Fruit fly (Drosophila melanogaster) whole organism, embryonic: Measurements from ENCODE around the gene Obp19a.

Experiments used
- Antp ChIP-seq: fragments of 200-800 bp; sonication (Bioruptor generic); optimal IDR thresholded peaks from 3 replicates; lab custom pipeline; 2016; ENCODE audit warnings: missing biosample characterization, missing genetic modification characterization
- Bgb ChIP-seq: fragments of 200-800 bp; sonication (Bioruptor generic); IDR thresholded peaks from 2 replicates; pipeline ENCODE4 v1.3.6; 2022; ENCODE audit warnings: missing biosample characterization, missing genetic modification characterization; ENCODE audit not compliant: partially characterized antibody
- Bteb2 ChIP-seq: fragments of 200-800 bp; sonication (Bioruptor generic); optimal IDR thresholded peaks from 2 replicates; lab custom pipeline; 2016; ENCODE audit warnings: missing biosample characterization, missing genetic modification characterization
- CG10366 ChIP-seq: fragments of 200-800 bp; sonication (Bioruptor generic); IDR thresholded peaks from 2 replicates; pipeline ENCODE4 v1.3.6; 2022; ENCODE audit warnings: missing biosample characterization, missing genetic modification characterization
- CG10543 ChIP-seq: fragments of 200-800 bp; sonication (Bioruptor generic); optimal IDR thresholded peaks from 3 replicates; lab custom pipeline; 2017; ENCODE audit warnings: missing biosample characterization, mild to moderate bottlenecking, missing genetic modification characterization, moderate library complexity
- CG12155 ChIP-seq: fragments of 200-800 bp; sonication (Bioruptor generic); optimal IDR thresholded peaks from 3 replicates; lab custom pipeline; 2016; ENCODE audit warnings: missing biosample characterization, missing genetic modification characterization
- CG12391 ChIP-seq: fragments of 200-800 bp; sonication (Bioruptor generic); optimal IDR thresholded peaks from 3 replicates; lab custom pipeline; 2018; ENCODE audit warnings: missing biosample characterization, mild to moderate bottlenecking, missing genetic modification characterization, moderate library complexity
- CG13296 ChIP-seq: fragments of 200-800 bp; sonication (Bioruptor generic); optimal IDR thresholded peaks from 3 replicates; lab custom pipeline; 2018; ENCODE audit warnings: missing biosample characterization, mild to moderate bottlenecking, missing genetic modification characterization
- CG13424 ChIP-seq: fragments of 200-800 bp; sonication (Bioruptor generic); optimal IDR thresholded peaks from 2 replicates; lab custom pipeline; 2019; ENCODE audit warnings: missing biosample characterization, mild to moderate bottlenecking, missing genetic modification characterization, moderate library complexity
- CG14965 ChIP-seq: fragments of 200-800 bp; sonication (Bioruptor generic); optimal IDR thresholded peaks from 2 replicates; lab custom pipeline; 2016; ENCODE audit warnings: missing biosample characterization, missing genetic modification characterization, borderline replicate concordance
- CG16813 ChIP-seq: fragments of 200-800 bp; sonication (Bioruptor generic); IDR thresholded peaks from 3 replicates; pipeline ENCODE4 v1.3.6; 2022; ENCODE audit warnings: missing biosample characterization, missing genetic modification characterization; ENCODE audit not compliant: partially characterized antibody
- CG17328 ChIP-seq: fragments of 200-800 bp; sonication (Bioruptor generic); IDR thresholded peaks from 2 replicates; pipeline ENCODE4 v1.3.6; 2022; ENCODE audit warnings: missing biosample characterization, missing genetic modification characterization
- CG17385 ChIP-seq: fragments of 200-800 bp; sonication (Bioruptor generic); optimal IDR thresholded peaks from 3 replicates; lab custom pipeline; 2018; ENCODE audit warnings: missing biosample characterization, mild to moderate bottlenecking, missing genetic modification characterization
- CG17829 ChIP-seq: fragments of 200-800 bp; optimal IDR thresholded peaks from 2 replicates; lab custom pipeline; 2019; ENCODE audit warnings: missing biosample characterization, mild to moderate bottlenecking, missing genetic modification characterization, moderate library complexity
- CG33213 ChIP-seq: fragments of 200-800 bp; sonication (Bioruptor generic); optimal IDR thresholded peaks from 3 replicates; lab custom pipeline; 2016; ENCODE audit warnings: missing biosample characterization, missing genetic modification characterization
- CG42726 ChIP-seq: fragments of 200-800 bp; sonication (Bioruptor generic); IDR thresholded peaks from 2 replicates; pipeline ENCODE4 v1.3.6; 2022; ENCODE audit warnings: missing biosample characterization, missing genetic modification characterization; ENCODE audit not compliant: partially characterized antibody
- CG4424 ChIP-seq: fragments of 200-800 bp; sonication (Bioruptor generic); optimal IDR thresholded peaks from 3 replicates; lab custom pipeline; 2016; ENCODE audit warnings: missing biosample characterization, missing genetic modification characterization
- CG7271 ChIP-seq: fragments of 200-800 bp; sonication (Bioruptor generic); optimal IDR thresholded peaks from 2 replicates; lab custom pipeline; 2018; ENCODE audit warnings: missing biosample characterization, mild to moderate bottlenecking, missing genetic modification characterization, moderate library complexity
- CG9609 ChIP-seq: fragments of 200-800 bp; sonication (Bioruptor generic); optimal IDR thresholded peaks from 3 replicates; lab custom pipeline; 2016; ENCODE audit warnings: missing biosample characterization, missing genetic modification characterization
- CG9817 ChIP-seq: fragments of 200-800 bp; sonication (Bioruptor generic); optimal IDR thresholded peaks from 2 replicates; lab custom pipeline; 2018; ENCODE audit warnings: missing biosample characterization, mild to moderate bottlenecking, missing genetic modification characterization, moderate library complexity
- D ChIP-seq, 2 experiments: fragments of 200-800 bp in 1 of 2; fragments of >200 bp in 1 of 2; sonication (Bioruptor generic) in 1 of 2; optimal IDR thresholded peaks; 2 replicates in 1 of 2; 3 replicates in 1 of 2; lab custom pipeline; 2017; ENCODE audit warnings: mild to moderate bottlenecking in 1 of 2, missing biosample characterization in 1 of 2, missing genetic modification characterization in 1 of 2, missing genetic modification reagents in 1 of 2
- Dek ChIP-seq: fragments of 200-800 bp; sonication (Bioruptor generic); optimal IDR thresholded peaks from 3 replicates; lab custom pipeline; 2019; ENCODE audit warnings: missing biosample characterization, mild to moderate bottlenecking, missing genetic modification characterization, moderate library complexity
- Dip3 ChIP-seq: fragments of 200-800 bp; sonication (Bioruptor generic); optimal IDR thresholded peaks from 3 replicates; lab custom pipeline; 2016; ENCODE audit warnings: missing biosample characterization, missing genetic modification characterization
- Dll ChIP-seq: fragments of 200-800 bp; sonication (Bioruptor generic); IDR thresholded peaks from 4 replicates; pipeline ENCODE4 v1.3.6; 2022; ENCODE audit warnings: missing biosample characterization, missing genetic modification characterization; ENCODE audit not compliant: partially characterized antibody
- Dp ChIP-seq: fragments of 200-800 bp; sonication (Bioruptor generic); optimal IDR thresholded peaks from 2 replicates; lab custom pipeline; 2018; ENCODE audit warnings: missing biosample characterization, mild to moderate bottlenecking, missing genetic modification characterization, moderate library complexity
- H15 ChIP-seq: fragments of 200-800 bp; sonication (Bioruptor generic); IDR thresholded peaks from 3 replicates; pipeline ENCODE4 v1.3.6; 2022; ENCODE audit warnings: missing biosample characterization, missing genetic modification characterization
- Hr39 ChIP-seq: fragments of >200 bp; optimal IDR thresholded peaks from 2 replicates; lab custom pipeline; 2017
- Meics ChIP-seq: fragments of 200-800 bp; sonication (Bioruptor generic); optimal IDR thresholded peaks from 2 replicates; lab custom pipeline; 2017; ENCODE audit warnings: missing biosample characterization, mild to moderate bottlenecking, missing genetic modification characterization
- Mes4 ChIP-seq: fragments of 200-800 bp; sonication (Bioruptor generic); optimal IDR thresholded peaks from 2 replicates; lab custom pipeline; 2016; ENCODE audit warnings: missing biosample characterization, missing genetic modification characterization
- Mrtf ChIP-seq: fragments of 200-800 bp; sonication (Bioruptor generic); IDR thresholded peaks from 3 replicates; pipeline ENCODE4 v1.3.6; 2022; ENCODE audit warnings: missing biosample characterization, missing genetic modification characterization
- NK7.1 ChIP-seq: fragments of 200-800 bp; sonication (Bioruptor generic); optimal IDR thresholded peaks from 3 replicates; lab custom pipeline; 2016; ENCODE audit warnings: missing biosample characterization, missing genetic modification characterization
- Neu2 ChIP-seq: fragments of 200-800 bp; sonication (Bioruptor generic); optimal IDR thresholded peaks from 3 replicates; lab custom pipeline; 2016; ENCODE audit warnings: missing biosample characterization, missing genetic modification characterization, borderline replicate concordance
- Six4 ChIP-seq: fragments of 200-800 bp; sonication (Bioruptor generic); optimal IDR thresholded peaks from 2 replicates; lab custom pipeline; 2016; ENCODE audit warnings: missing biosample characterization, missing genetic modification characterization
- Sox100B ChIP-seq: fragments of 200-800 bp; sonication (Bioruptor generic); optimal IDR thresholded peaks from 3 replicates; lab custom pipeline; 2018; ENCODE audit warnings: missing biosample characterization, mild to moderate bottlenecking, missing genetic modification characterization
- TFAM ChIP-seq: fragments of 200-800 bp; sonication (Bioruptor generic); optimal IDR thresholded peaks from 2 replicates; lab custom pipeline; 2017; ENCODE audit warnings: missing biosample characterization, missing genetic modification characterization, inconsistent platforms
- ash1 ChIP-seq: fragments of 200-800 bp; sonication (Bioruptor generic); optimal IDR thresholded peaks from 2 replicates; lab custom pipeline; 2018; ENCODE audit warnings: missing biosample characterization, mild to moderate bottlenecking, missing genetic modification characterization
- ato ChIP-seq: fragments of 200-800 bp; sonication (Bioruptor generic); IDR thresholded peaks from 2 replicates; pipeline ENCODE4 v1.3.6; 2022; ENCODE audit warnings: missing biosample characterization, missing genetic modification characterization; ENCODE audit not compliant: partially characterized antibody
- bab2 ChIP-seq: fragments of 200-800 bp; sonication (Bioruptor generic); optimal IDR thresholded peaks from 2 replicates; lab custom pipeline; 2016; ENCODE audit warnings: missing biosample characterization, missing genetic modification characterization
- bigmax ChIP-seq: fragments of 200-800 bp; sonication (Bioruptor generic); optimal IDR thresholded peaks from 2 replicates; lab custom pipeline; 2018; ENCODE audit warnings: missing biosample characterization, mild to moderate bottlenecking, missing genetic modification characterization
- btn ChIP-seq: fragments of 200-800 bp; sonication (Bioruptor generic); optimal IDR thresholded peaks from 2 replicates; lab custom pipeline; 2016; ENCODE audit warnings: missing biosample characterization, missing genetic modification characterization
- dati ChIP-seq: fragments of 200-800 bp; sonication (Bioruptor generic); IDR thresholded peaks from 2 replicates; pipeline ENCODE4 v1.3.6; 2022; ENCODE audit warnings: missing biosample characterization, missing genetic modification characterization
- exex ChIP-seq: fragments of 200-800 bp; sonication (Bioruptor generic); optimal IDR thresholded peaks from 4 replicates; lab custom pipeline; 2018; ENCODE audit warnings: missing biosample characterization, mild to moderate bottlenecking, missing genetic modification characterization, moderate library complexity
- mam ChIP-seq: fragments of 200-800 bp; sonication (Bioruptor generic); optimal IDR thresholded peaks from 3 replicates; lab custom pipeline; 2016; ENCODE audit warnings: missing biosample characterization, missing genetic modification characterization
- mirr ChIP-seq: fragments of 200-800 bp; sonication (Bioruptor generic); optimal IDR thresholded peaks from 3 replicates; lab custom pipeline; 2018; ENCODE audit warnings: missing biosample characterization, mild to moderate bottlenecking, missing genetic modification characterization
- sc ChIP-seq, 3 experiments: fragments of >200 bp in 2 of 3; fragments of 200-800 bp in 1 of 3; sonication (Bioruptor generic) in 1 of 3; optimal IDR thresholded peaks; 2 replicates in 2 of 3; 3 replicates in 1 of 3; lab custom pipeline; 2017; ENCODE audit warnings: mild to moderate bottlenecking in 1 of 3, missing biosample characterization in 1 of 3, missing genetic modification characterization in 1 of 3, missing genetic modification reagents in 1 of 3
- shn ChIP-seq: fragments of 200-800 bp; sonication (Bioruptor generic); optimal IDR thresholded peaks from 3 replicates; lab custom pipeline; 2016; ENCODE audit warnings: missing biosample characterization, missing genetic modification characterization
- sima ChIP-seq: fragments of 200-800 bp; sonication (Bioruptor generic); optimal IDR thresholded peaks from 2 replicates; lab custom pipeline; 2016; ENCODE audit warnings: missing biosample characterization, missing genetic modification characterization
- trem ChIP-seq: fragments of 200-800 bp; optimal IDR thresholded peaks from 3 replicates; lab custom pipeline; 2019; ENCODE audit warnings: missing biosample characterization, mild to moderate bottlenecking, missing genetic modification characterization, moderate library complexity

Gene Obp19a

DNA sequence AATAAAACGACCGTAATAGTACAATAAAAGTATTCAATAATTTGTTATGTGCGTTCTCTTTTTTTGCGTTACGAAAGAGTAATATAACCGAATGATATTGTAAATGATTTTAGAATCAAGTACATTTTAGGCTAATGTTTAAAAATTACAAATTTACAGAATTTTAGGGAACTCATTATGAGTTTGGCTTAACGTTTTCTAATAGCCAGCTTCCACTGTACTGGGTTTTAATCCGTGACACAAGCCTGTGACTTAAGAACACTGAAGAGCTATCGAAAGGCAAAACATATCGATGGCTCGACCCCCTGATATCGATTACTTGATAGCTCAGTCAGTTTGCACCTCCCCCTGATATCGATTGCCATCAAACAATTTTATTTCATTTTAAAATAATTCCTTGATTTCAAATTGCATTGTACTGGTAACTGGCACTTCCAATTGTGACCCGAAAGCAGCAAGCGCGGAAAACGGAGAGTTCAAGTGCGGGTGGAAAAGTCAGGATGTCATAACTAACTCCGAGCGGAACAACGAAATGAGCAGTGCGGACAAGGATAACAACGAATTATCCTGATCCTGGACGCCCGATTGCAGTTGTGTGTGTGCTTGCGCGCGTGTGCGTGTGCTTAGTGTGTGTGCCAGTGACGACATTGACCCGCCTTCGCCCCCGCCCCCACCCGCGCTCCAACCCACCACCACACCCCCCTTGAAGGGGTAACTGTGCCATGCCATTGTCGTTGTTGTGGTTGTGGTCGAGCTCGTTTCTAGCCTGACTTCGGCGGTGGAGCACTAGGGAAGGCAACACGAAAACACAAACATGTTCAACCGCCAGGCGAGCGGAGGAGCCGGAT lies 21.3 kb upstream of the Obp19a start, which contains the start of gene HERC2 (continued):
- peak; percentile 79 for TF ChIP-seq Dll (GFP tag; lab: Robert Waterston, UW)
- no peak for TF ChIP-seq Mrtf
- no peak for TF ChIP-seq CG7271 (tag; lab: Kevin White, UChicago)
- TF ChIP-seq trem (tag; lab: Kevin White, UChicago) = no peak
- TF ChIP-seq CG9817 = peak; percentile 51
- peak; percentile 87 for TF ChIP-seq CG42726
- peak; percentile 15 for TF ChIP-seq Dip3 (GFP tag; lab: Kevin White, UChicago)
- no peak for TF ChIP-seq ash1 (GFP tag; lab: Kevin White, UChicago)
- no peak for TF ChIP-seq CG17829
- TF ChIP-seq shn (GFP tag; lab: Kevin White, UChicago) = peak; percentile 37
- TF ChIP-seq Dek = peak; percentile 12
- TF ChIP-seq CG33213 (GFP tag; lab: Kevin White, UChicago) = no peak
- no peak for TF ChIP-seq btn (GFP tag; lab: Kevin White, UChicago)
- peak; percentile 60 for TF ChIP-seq bab2 (GFP tag; lab: Kevin White, UChicago)
- TF ChIP-seq Sox100B (GFP tag; lab: Kevin White, UChicago) = no peak
- no peak for TF ChIP-seq Hr39
- TF ChIP-seq Meics (GFP tag; lab: Kevin White, UChicago) = peak; percentile 7
- no peak for TF ChIP-seq CG13296
- no peak for TF ChIP-seq NK7.1 (GFP tag; lab: Kevin White, UChicago)
- TF ChIP-seq mirr (GFP tag; lab: Kevin White, UChicago) = no peak
- TF ChIP-seq mam (GFP tag; lab: Kevin White, UChicago) = peak; percentile 73
- no peak for TF ChIP-seq bigmax (GFP tag; lab: Kevin White, UChicago)
- TF ChIP-seq Bgb (GFP tag; lab: Robert Waterston, UW) = peak; percentile 94
- TF ChIP-seq CG14965 (GFP tag; lab: Kevin White, UChicago) = no peak
- no peak for TF ChIP-seq exex (tag; lab: Kevin White, UChicago)
- no peak for TF ChIP-seq TFAM
- no peak for TF ChIP-seq CG10543 (GFP tag; lab: Kevin White, UChicago)
- TF ChIP-seq H15 (GFP tag; lab: Robert Waterston, UW) = peak; percentile 51; the same call in 1 of the 3 replicates
- TF ChIP-seq sc (optimal IDR thresholded peaks at IDR 0.05; lab: Kevin White, UChicago) = no peak
- TF ChIP-seq sc (GFP tag; optimal IDR thresholded peaks at IDR 0.05; lab: Kevin White, UChicago) = no peak
- TF ChIP-seq CG12155 (GFP tag; lab: Kevin White, UChicago) = no peak
- TF ChIP-seq Antp (GFP tag; lab: Kevin White, UChicago) = peak; percentile 69
- TF ChIP-seq CG17328 (GFP tag; lab: Robert Waterston, UW) = no peak
- no peak for TF ChIP-seq CG4424
- peak; percentile 52 for TF ChIP-seq CG10366 (GFP tag; lab: Robert Waterston, UW)
- no peak for TF ChIP-seq D (optimal IDR thresholded peaks at IDR 0.05; lab: Kevin White, UChicago)
- TF ChIP-seq D (GFP tag; optimal IDR thresholded peaks at IDR 0.05; lab: Kevin White, UChicago) = no peak
- peak; percentile 40 for TF ChIP-seq CG12391
- TF ChIP-seq CG9609 (GFP tag; lab: Kevin White, UChicago) = peak; percentile 54
- TF ChIP-seq Mes4 (GFP tag; lab: Kevin White, UChicago) = peak; percentile 8
- peak; percentile 94 for TF ChIP-seq ato (GFP tag; lab: Robert Waterston, UW)
- TF ChIP-seq Dp = peak; percentile 28
- TF ChIP-seq Six4 (GFP tag; lab: Kevin White, UChicago) = no peak
- no peak for TF ChIP-seq Bteb2 (GFP tag; lab: Kevin White, UChicago)
- TF ChIP-seq CG16813 (GFP tag; lab: Robert Waterston, UW) = peak; percentile 91
- TF ChIP-seq sima (GFP tag; lab: Kevin White, UChicago) = no peak
- TF ChIP-seq dati (GFP tag; lab: Robert Waterston, UW) = no peak
- peak; percentile 31 for TF ChIP-seq CG13424 (tag; lab: Kevin White, UChicago)
- no peak for TF ChIP-seq CG17385 (GFP tag; lab: Kevin White, UChicago)
- no peak for TF ChIP-seq Neu2 (GFP tag; lab: Kevin White, UChicago)
